Fruit fly (Drosophila melanogaster) whole organism, adult: ENCODE measurements around the gene CG6574.

ENCODE experiments used
- CG11617 ChIP-seq: fragments of 200-800 bp; sonication (Bioruptor generic); optimal IDR thresholded peaks from 2 replicates; lab custom pipeline; 2017; ENCODE audit warnings: mild to moderate bottlenecking, missing biosample characterization, missing genetic modification reagents, missing genetic modification characterization
- CG5204 ChIP-seq: fragments of 200-800 bp; sonication (Bioruptor generic); optimal IDR thresholded peaks from 2 replicates; lab custom pipeline; 2016; ENCODE audit warnings: missing biosample characterization, missing genetic modification characterization
- Hr96 ChIP-seq: fragments of 200-800 bp; sonication (Bioruptor generic); optimal IDR thresholded peaks from 2 replicates; lab custom pipeline; 2016; ENCODE audit warnings: missing biosample characterization, missing genetic modification characterization
- bab1 ChIP-seq: fragments of 200-800 bp; sonication (Bioruptor generic); optimal IDR thresholded peaks from 3 replicates; lab custom pipeline; 2019; ENCODE audit warnings: missing biosample characterization, mild to moderate bottlenecking, missing genetic modification characterization, moderate library complexity
- kay ChIP-seq: fragments of 200-800 bp; sonication (Bioruptor generic); peaks from one replicate; lab custom pipeline; 2016; ENCODE audit warnings: missing biosample characterization, missing genetic modification characterization, borderline replicate concordance

DNA sequence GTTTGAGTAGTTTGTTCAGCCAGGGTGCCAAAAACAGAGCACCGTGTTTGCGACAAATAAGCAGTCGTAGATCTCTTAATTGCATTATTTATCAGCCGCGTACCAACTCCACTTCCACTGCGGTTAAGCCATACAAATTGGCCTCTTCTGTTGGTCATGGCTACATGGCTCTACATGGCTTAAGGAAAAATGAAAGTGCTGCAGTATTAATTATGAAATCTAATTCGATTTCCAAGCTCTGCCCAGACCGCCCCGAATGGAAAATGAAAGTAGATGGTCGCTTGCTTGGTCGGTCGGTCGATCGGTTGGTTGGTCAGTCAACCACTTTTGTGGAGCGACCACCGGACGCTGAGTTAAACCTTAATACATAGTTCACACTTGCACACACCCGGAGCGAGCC, 25.9 kb downstream of the CG6574 start:
- TF ChIP-seq Hr96 (GFP tag; lab: Kevin White, UChicago), result no peak
- no peak for TF ChIP-seq kay (GFP tag; lab: Kevin White, UChicago)
- no peak for TF ChIP-seq bab1 (GFP tag; lab: Kevin White, UChicago)
- no peak for TF ChIP-seq CG5204 (GFP tag; lab: Kevin White, UChicago)
- TF ChIP-seq CG11617, result no peak
